Worm (Caenorhabditis elegans) whole organism, late embryonic: Measurements from ENCODE around the gene klp-3.

ENCODE experiments used
- ceh-31 ChIP-seq: sonication (generic microtip); optimal IDR thresholded peaks from 2 replicates; lab custom pipeline; 2016; ENCODE audit warnings: missing genetic modification characterization, missing compliant biosample characterization
- ceh-34 ChIP-seq: sonication (generic microtip); optimal IDR thresholded peaks from 2 replicates; lab custom pipeline; 2016; ENCODE audit warnings: mild to moderate bottlenecking, missing genetic modification characterization, missing compliant biosample characterization
- gmeb-2 ChIP-seq: sonication (generic microtip); optimal IDR thresholded peaks from 2 replicates; lab custom pipeline; 2016; ENCODE audit warnings: missing genetic modification characterization, inconsistent platforms, missing compliant biosample characterization
- madf-2 ChIP-seq: sonication (generic microtip); optimal IDR thresholded peaks from 2 replicates; lab custom pipeline; 2017; ENCODE audit warnings: missing genetic modification characterization, missing compliant biosample characterization
- pag-3 ChIP-seq: sonication (generic microtip); optimal IDR thresholded peaks from 2 replicates; lab custom pipeline; 2016; ENCODE audit warnings: missing compliant biosample characterization, missing genetic modification characterization, borderline replicate concordance
- pat-9 ChIP-seq: fragments of 200-800 bp; sonication (Bioruptor generic); optimal IDR thresholded peaks from 2 replicates; lab custom pipeline; 2018; ENCODE audit warnings: mild to moderate bottlenecking, missing genetic modification characterization, moderate library complexity, missing compliant biosample characterization
- pros-1 ChIP-seq: fragments of 150-350 bp; optimal IDR thresholded peaks from 2 replicates; lab custom pipeline; 2014; ENCODE audit warnings: missing biosample characterization, missing genetic modification reagents, missing genetic modification characterization
- rnt-1 ChIP-seq: sonication (generic microtip); optimal IDR thresholded peaks from 2 replicates; lab custom pipeline; 2016; ENCODE audit warnings: missing genetic modification characterization, missing compliant biosample characterization
- ttx-3 ChIP-seq: sonication (generic microtip); optimal IDR thresholded peaks from 2 replicates; lab custom pipeline; 2016; ENCODE audit warnings: missing genetic modification reagents, missing genetic modification characterization, missing compliant biosample characterization

DNA sequence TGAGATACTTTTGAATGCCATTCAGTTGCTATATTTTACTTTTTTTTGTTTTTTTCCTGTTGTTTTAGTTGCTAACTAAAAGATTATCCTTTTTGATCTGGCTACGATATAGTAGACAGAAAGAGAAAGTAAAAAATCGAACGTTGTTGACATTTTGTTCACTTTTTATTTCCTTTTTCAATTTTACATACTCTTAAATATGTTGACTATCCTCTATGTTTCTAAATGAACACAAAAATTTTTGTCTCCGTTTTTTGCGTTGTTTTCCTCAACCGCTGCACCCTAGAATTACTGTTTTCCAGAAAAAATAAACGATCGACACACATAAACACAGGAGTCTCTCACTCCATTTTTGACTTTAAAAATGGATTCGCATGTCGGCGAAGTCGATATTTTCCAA lies at the start of gene klp-3:
- TF ChIP-seq ttx-3, result no peak
- TF ChIP-seq rnt-1 (tag; lab: Kevin White, UChicago), result no peak
- TF ChIP-seq pag-3 (tag; lab: Kevin White, UChicago), result no peak
- TF ChIP-seq gmeb-2, result no peak
- no peak for TF ChIP-seq pros-1
- TF ChIP-seq madf-2 (tag; lab: Kevin White, UChicago), result no peak
- no peak for TF ChIP-seq pat-9
- TF ChIP-seq ceh-34 (tag; lab: Kevin White, UChicago), result no peak
- no peak for TF ChIP-seq ceh-31 (tag; lab: Kevin White, UChicago)
